Fruit fly (Drosophila melanogaster): ENCODE data around the gene FER.

The FER gene

dm6 chr3R:9394385-9395042 lies at the start of gene FER (continued):
- TF ChIP-seq Oli (tag; optimal IDR thresholded peaks at IDR 0.05) (no peak), gem (tag; optimal IDR thresholded peaks at IDR 0.05) (peak; percentile 36), Adf1 (GFP tag; IDR thresholded peaks at IDR 0.05) (peak; percentile 17; the same call in 1 of the 2 replicates), CG17186 (GFP tag; optimal IDR thresholded peaks at IDR 0.05) (no peak), sna (GFP tag; IDR thresholded peaks at IDR 0.05; ENCODE audit: partially characterized antibody) (0 out of 2 replicates have a peak, but pooled peaks have one; percentile 40), CG6765 (GFP tag; optimal IDR thresholded peaks at IDR 0.05) (peak; percentile 19), Hsf (GFP tag; optimal IDR thresholded peaks at IDR 0.05) (no peak), Drgx (GFP tag; IDR thresholded peaks at IDR 0.05) (peak; percentile 35; the same call in 1 of the 2 replicates), Bgb (GFP tag; IDR thresholded peaks at IDR 0.05; ENCODE audit: partially characterized antibody) (peak; percentile 85), Hmx (GFP tag; optimal IDR thresholded peaks at IDR 0.05) (no peak), C15 (GFP tag; IDR thresholded peaks at IDR 0.05) (no peak), stwl (tag; optimal IDR thresholded peaks at IDR 0.05) (no peak), Elba2 (GFP tag; optimal IDR thresholded peaks at IDR 0.05) (no peak), CG2202 (tag; optimal IDR thresholded peaks at IDR 0.05) (no peak), Scr (GFP tag; IDR thresholded peaks at IDR 0.05; ENCODE audit: partially characterized antibody) (peak; percentile 52), CG6791 (GFP tag; IDR thresholded peaks at IDR 0.05; ENCODE audit: partially characterized antibody) (peak; percentile 53; the same call in 2 of the 3 replicates), btn (GFP tag; optimal IDR thresholded peaks at IDR 0.05) (no peak), tna (GFP tag; IDR thresholded peaks at IDR 0.05; ENCODE audit: partially characterized antibody) (peak; percentile 81), nau (GFP tag; optimal IDR thresholded peaks at IDR 0.05) (peak; percentile 13), CG17829 (tag; optimal IDR thresholded peaks at IDR 0.05) (peak; percentile 40), pum (GFP tag; optimal IDR thresholded peaks at IDR 0.05) (no peak), CG9609 (GFP tag; optimal IDR thresholded peaks at IDR 0.05) (no peak), HLHmδ (GFP tag; optimal IDR thresholded peaks at IDR 0.05) (peak; percentile 76), Dref (GFP tag; IDR thresholded peaks at IDR 0.05) (no peak), lbe (GFP tag; optimal IDR thresholded peaks at IDR 0.05) (peak; percentile 19), sim (GFP tag; IDR thresholded peaks at IDR 0.05) (no peak), CG10565 (GFP tag; optimal IDR thresholded peaks at IDR 0.05) (no peak), kah (GFP tag; optimal IDR thresholded peaks at IDR 0.05) (peak; percentile 63), NfI (GFP tag; optimal IDR thresholded peaks at IDR 0.05) (peak; percentile 59), CG10147 (GFP tag; optimal IDR thresholded peaks at IDR 0.05) (no peak), CG6175 (GFP tag; IDR thresholded peaks at IDR 0.05) (no peak), CG33557 (GFP tag; optimal IDR thresholded peaks at IDR 0.05) (peak; percentile 21), Dek (tag; optimal IDR thresholded peaks at IDR 0.05) (peak; percentile 24), CG15073 (GFP tag; optimal IDR thresholded peaks at IDR 0.05) (no peak), CG9817 (tag; optimal IDR thresholded peaks at IDR 0.05) (no peak), Dbx (GFP tag; IDR thresholded peaks at IDR 0.05) (peak; percentile 78; the same call in 2 of the 3 replicates), CG17568 (GFP tag; optimal IDR thresholded peaks at IDR 0.05) (peak; percentile 35), Side (GFP tag; optimal IDR thresholded peaks at IDR 0.05) (peak; percentile 51), abd-A (tag; optimal IDR thresholded peaks at IDR 0.05) (peak; percentile 35), Blimp-1 (GFP tag; optimal IDR thresholded peaks at IDR 0.05) (peak; percentile 3), CG7963 (GFP tag; IDR thresholded peaks at IDR 0.05; ENCODE audit: partially characterized antibody) (0 out of 3 replicates have a peak, but pooled peaks have one; percentile 10), run (tag; optimal IDR thresholded peaks at IDR 0.05) (no peak), fd3F (GFP tag; optimal IDR thresholded peaks at IDR 0.05) (no peak), emc (GFP tag; optimal IDR thresholded peaks at IDR 0.05) (no peak), Deaf1 (tag; optimal IDR thresholded peaks at IDR 0.05) (peak; percentile 83), Vsx1 (GFP tag; optimal IDR thresholded peaks at IDR 0.05) (peak; percentile 12), dmrt11E (tag; optimal IDR thresholded peaks at IDR 0.05) (no peak), CkIIα-i1 (GFP tag; IDR thresholded peaks at IDR 0.05) (no peak)

Data from whole organism, embryonic.